Worm (Caenorhabditis elegans): ENCODE measurements around the gene grd-12.

Gene grd-12

DNA sequence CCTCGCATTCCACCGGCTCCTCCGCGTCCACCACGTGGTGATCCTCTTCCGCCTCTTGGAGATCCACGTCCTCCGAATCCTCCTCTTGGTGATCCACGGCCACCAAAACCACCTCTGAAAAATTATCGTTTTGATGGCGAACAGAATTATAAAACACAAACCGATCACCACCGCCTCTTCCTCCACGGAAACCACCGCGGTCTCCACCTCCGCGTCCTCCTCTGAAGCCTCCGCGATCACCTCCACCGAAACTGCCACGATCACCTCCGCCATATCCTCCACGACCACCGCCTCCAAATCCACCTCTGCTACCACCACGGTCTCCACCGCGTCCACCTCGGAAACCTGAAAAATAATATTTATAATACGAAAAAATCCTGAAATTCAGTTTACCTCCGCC is 23.2 kb downstream of the grd-12 start:
- TF ChIP-seq pag-3 (tag; optimal IDR thresholded peaks at IDR 0.05; ENCODE audit: borderline replicate concordance) (no peak), hlh-6 (tag; optimal IDR thresholded peaks at IDR 0.05) (no peak), pros-1 (tag; optimal IDR thresholded peaks at IDR 0.05) (no peak), dve-1 (tag; optimal IDR thresholded peaks at IDR 0.05) (no peak), nhr-232 (tag; optimal IDR thresholded peaks at IDR 0.05) (no peak), gmeb-2 (tag; optimal IDR thresholded peaks at IDR 0.05) (no peak), C08G9.2 (tag; optimal IDR thresholded peaks at IDR 0.05) (no peak), ceh-2 (tag; optimal IDR thresholded peaks at IDR 0.05) (no peak)

DNA sequence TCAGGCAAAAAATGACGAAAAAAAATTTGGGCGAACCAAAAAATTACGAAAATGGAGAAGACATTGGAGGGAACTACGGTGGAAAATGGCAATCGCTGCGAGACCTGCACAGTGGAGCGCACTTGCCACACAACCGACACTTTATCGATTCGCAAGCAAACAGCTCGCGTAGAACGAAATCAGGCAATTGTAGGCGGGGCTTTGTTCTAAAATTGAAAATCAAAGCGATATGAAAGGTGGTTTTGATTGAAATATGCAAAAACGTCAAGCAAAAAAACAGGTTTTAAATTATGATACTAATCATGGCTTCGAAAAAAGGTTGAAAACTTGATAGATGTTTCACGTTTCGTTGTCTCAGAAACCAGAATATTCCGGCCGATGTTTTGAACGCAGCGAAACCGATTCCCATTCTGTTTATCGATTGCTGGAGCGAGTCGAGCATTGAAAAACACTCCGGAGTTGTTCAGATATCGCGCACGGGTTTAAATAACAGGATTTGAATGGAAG is 23.9 kb downstream of the grd-12 start, which contains the start of the genes fib-1 and mut-15:
Gene fib-1, minus strand, starts transcription at position 40 of the 507 bp plus-strand sequence.
Gene mut-15, plus strand, starts transcription at position 360 of the 507 bp plus-strand sequence.
- TF ChIP-seq nhr-11 (tag; optimal IDR thresholded peaks at IDR 0.05) (no peak), dve-1 (tag; optimal IDR thresholded peaks at IDR 0.05) (peak; percentile 67), Y22D7AL.16 (tag; optimal IDR thresholded peaks at IDR 0.05) (no peak), dmd-4 (tag; optimal IDR thresholded peaks at IDR 0.05; ENCODE audit: borderline replicate concordance) (peak; percentile 19), zip-5 (tag; optimal IDR thresholded peaks at IDR 0.05) (peak; percentile 93), unc-3 (GFP tag; conservative IDR thresholded peaks at IDR 0.05) (no peak), unc-3 (tag; optimal IDR thresholded peaks at IDR 0.05) (peak; percentile 85), tbx-2 (tag; optimal IDR thresholded peaks at IDR 0.05) (peak; percentile 98), che-1 (tag; optimal IDR thresholded peaks at IDR 0.05) (peak; percentile 38), pha-4 (tag; optimal IDR thresholded peaks at IDR 0.05) (no peak), elt-2 (tag; optimal IDR thresholded peaks at IDR 0.05) (peak; percentile 87), F13H6.1 (tag; optimal IDR thresholded peaks at IDR 0.05) (peak; percentile 88), odd-2 (tag; optimal IDR thresholded peaks at IDR 0.05) (no peak), npax-4 (tag; optimal IDR thresholded peaks at IDR 0.05) (peak; percentile 41), rnt-1 (tag; optimal IDR thresholded peaks at IDR 0.05) (peak; percentile 95), tbx-7 (tag; optimal IDR thresholded peaks at IDR 0.05) (peak; percentile 89), unc-42 (tag; optimal IDR thresholded peaks at IDR 0.05) (peak; percentile 91), ceh-9 (tag; optimal IDR thresholded peaks at IDR 0.05) (no peak), K09A11.1 (tag; optimal IDR thresholded peaks at IDR 0.05; ENCODE audit: insufficient read depth) (peak; percentile 41), ahr-1 (tag; optimal IDR thresholded peaks at IDR 0.05) (peak; percentile 81), ttx-3 (tag; optimal IDR thresholded peaks at IDR 0.05) (peak; percentile 45), lim-6 (tag; optimal IDR thresholded peaks at IDR 0.05) (peak; percentile 95), ceh-18 (tag; optimal IDR thresholded peaks at IDR 0.05) (peak; percentile 97), ceh-6 (GFP tag; optimal IDR thresholded peaks at IDR 0.05) (peak; percentile 30), ceh-2 (tag; optimal IDR thresholded peaks at IDR 0.05) (peak; percentile 95), ama-1 (optimal IDR thresholded peaks at IDR 0.05) (no peak), ets-4 (tag; optimal IDR thresholded peaks at IDR 0.05) (peak; percentile 92), ceh-48 (tag; optimal IDR thresholded peaks at IDR 0.05) (peak; percentile 95), gmeb-2 (tag; optimal IDR thresholded peaks at IDR 0.05) (no peak), madf-2 (tag; optimal IDR thresholded peaks at IDR 0.05) (peak; percentile 40), fax-1 (tag; optimal IDR thresholded peaks at IDR 0.05) (peak; percentile 90), ref-2 (tag; optimal IDR thresholded peaks at IDR 0.05) (peak; percentile 97), pros-1 (tag; optimal IDR thresholded peaks at IDR 0.05) (peak; percentile 3), hlh-30 (tag; optimal IDR thresholded peaks at IDR 0.05; ENCODE audit: insufficient read depth) (no peak), lin-11 (tag; optimal IDR thresholded peaks at IDR 0.05) (no peak), ceh-31 (tag; optimal IDR thresholded peaks at IDR 0.05) (peak; percentile 99), mec-3 (tag; optimal IDR thresholded peaks at IDR 0.05; ENCODE audit: borderline replicate concordance) (peak; percentile 94), pat-9 (tag; optimal IDR thresholded peaks at IDR 0.05) (no peak), hlh-8 (tag; optimal IDR thresholded peaks at IDR 0.05) (peak; percentile 77), fkh-10 (GFP tag; optimal IDR thresholded peaks at IDR 0.05) (no peak), ceh-24 (tag; optimal IDR thresholded peaks at IDR 0.05) (no peak), nfya-1 (tag; optimal IDR thresholded peaks at IDR 0.05) (peak; percentile 86), elt-4 (tag; optimal IDR thresholded peaks at IDR 0.05) (no peak), pax-1 (tag; optimal IDR thresholded peaks at IDR 0.05) (peak; percentile 60), hlh-13 (GFP tag; optimal IDR thresholded peaks at IDR 0.05) (peak; percentile 2), unc-55 (GFP tag; optimal IDR thresholded peaks at IDR 0.05) (peak; percentile 83), K02D7.2 (tag; optimal IDR thresholded peaks at IDR 0.05) (no peak)
